Worm (Caenorhabditis elegans) whole organism, L4 larva: ENCODE data around the gene Y47D3B.4.

Source experiments
- F49E8.2 ChIP-seq: sonication (generic microtip); optimal IDR thresholded peaks from 2 replicates; lab custom pipeline; 2016; ENCODE audit warnings: missing compliant biosample characterization, mild to moderate bottlenecking, missing genetic modification characterization, borderline replicate concordance
- ama-1 ChIP-seq: fragments of 150-350 bp; optimal IDR thresholded peaks from 2 replicates; lab custom pipeline; 2014; ENCODE audit warnings: inconsistent platforms, mixed read lengths
- ceh-28 ChIP-seq: fragments of 150-350 bp; optimal IDR thresholded peaks from 2 replicates; lab custom pipeline; 2014; ENCODE audit warnings: missing biosample characterization, missing genetic modification reagents, missing genetic modification characterization
- ces-1 ChIP-seq: fragments of 150-350 bp; sonication (generic microtip); optimal IDR thresholded peaks from 4 replicates; lab custom pipeline; 2014; ENCODE audit warnings: missing biosample characterization, missing genetic modification reagents, missing genetic modification characterization
- daf-12 ChIP-seq: fragments of 150-350 bp; optimal IDR thresholded peaks from 2 replicates; lab custom pipeline; 2014; ENCODE audit warnings: missing biosample characterization, missing genetic modification reagents, missing genetic modification characterization
- duxl-1 ChIP-seq: sonication (generic microtip); optimal IDR thresholded peaks from 2 replicates; lab custom pipeline; 2016; ENCODE audit warnings: mild to moderate bottlenecking, missing genetic modification characterization, moderate library complexity, missing compliant biosample characterization; ENCODE audit not compliant: poor library complexity
- egl-27 ChIP-seq: sonication (generic microtip); optimal IDR thresholded peaks from 3 replicates; lab custom pipeline; 2017; ENCODE audit warnings: missing biosample characterization, missing genetic modification reagents, missing genetic modification characterization
- fos-1 ChIP-seq: fragments of 150-350 bp; optimal IDR thresholded peaks from 2 replicates; lab custom pipeline; 2014; ENCODE audit warnings: missing biosample characterization, missing genetic modification characterization
- hlh-11 ChIP-seq: fragments of 200-800 bp; sonication (Bioruptor generic); optimal IDR thresholded peaks from 2 replicates; lab custom pipeline; 2018; ENCODE audit warnings: mild to moderate bottlenecking, missing genetic modification characterization, missing compliant biosample characterization
- mxl-2 ChIP-seq: fragments of 200-800 bp; sonication (Bioruptor generic); conservative IDR thresholded peaks from 2 replicates; pipeline ENCODE4 v1.3.6; 2022; ENCODE audit warnings: missing genetic modification reagents, missing genetic modification characterization, missing compliant biosample characterization
- nhr-25 ChIP-seq: sonication (generic microtip); optimal IDR thresholded peaks from 2 replicates; lab custom pipeline; 2017; ENCODE audit warnings: missing genetic modification characterization, mild to moderate bottlenecking, missing compliant biosample characterization, antibody characterized with exemption, moderate library complexity, borderline replicate concordance; ENCODE audit not compliant: insufficient read depth
- pha-4 ChIP-seq, 2 experiments: fragments of 150-350 bp in 1 of 2; fragments of 200-800 bp in 1 of 2; sonication (Bioruptor generic) in 1 of 2; IDR thresholded peaks in 1 of 2; optimal IDR thresholded peaks in 1 of 2; 2 replicates each; pipeline versions ENCODE4 v1.3.6 to Lab custom; 2014 to 2022; ENCODE audit warnings: missing genetic modification characterization in 2 of 2, missing genetic modification reagents in 2 of 2, missing biosample characterization in 1 of 2, missing compliant biosample characterization in 1 of 2
- pqm-1 ChIP-seq: sonication (generic microtip); optimal IDR thresholded peaks from 2 replicates; lab custom pipeline; 2017; ENCODE audit warnings: missing biosample characterization, missing genetic modification characterization
- tra-1 ChIP-seq: fragments of 200-800 bp; sonication (Bioruptor generic); IDR thresholded peaks from 2 replicates; pipeline ENCODE4 v1.3.6; 2022; ENCODE audit warnings: missing genetic modification reagents, missing genetic modification characterization, missing compliant biosample characterization

ce11 chrIII:11452530-11452929 is 47.4 kb downstream of the Y47D3B.4 start:
- TF ChIP-seq duxl-1 (tag; lab: Kevin White, UChicago) (no peak), fos-1 (tag; lab: Kevin White, UChicago) (no peak), F49E8.2 (tag; lab: Kevin White, UChicago) (no peak), daf-12 (tag; lab: Kevin White, UChicago) (no peak), ama-1 (no peak), tra-1 (GFP tag; lab: Robert Waterston, UW) (no peak), pqm-1 (tag; lab: Kevin White, UChicago) (no peak), ces-1 (GFP tag; lab: Kevin White, UChicago) (no peak), mxl-2 (no peak), hlh-11 (tag; lab: Kevin White, UChicago) (no peak), nhr-25 (no peak), pha-4 (GFP tag; IDR thresholded peaks at IDR 0.05; lab: Robert Waterston, UW) (no peak), pha-4 (tag; optimal IDR thresholded peaks at IDR 0.05; lab: Kevin White, UChicago) (no peak), ceh-28 (tag; lab: Kevin White, UChicago) (no peak), egl-27 (no peak)
